Fruit fly (Drosophila melanogaster) whole organism, prepupa: Measurements from ENCODE around the gene S6kII.
A peak's percentile ranks its signal among the peaks of the same experiment; 100 is the strongest.

Experiments used
- Blimp-1 ChIP-seq: fragments of 200-800 bp; sonication (Bioruptor generic); optimal IDR thresholded peaks from 3 replicates; lab custom pipeline; 2017; ENCODE audit warnings: missing biosample characterization, missing genetic modification characterization, mild to moderate bottlenecking, moderate library complexity, missing genetic modification reagents
- CG10631 ChIP-seq: fragments of 200-800 bp; sonication (Bioruptor generic); optimal IDR thresholded peaks from 2 replicates; lab custom pipeline; 2016; ENCODE audit warnings: missing biosample characterization, missing genetic modification characterization
- CG10669 ChIP-seq: fragments of 200-800 bp; sonication (Bioruptor generic); optimal IDR thresholded peaks from 3 replicates; lab custom pipeline; 2018; ENCODE audit warnings: missing biosample characterization, mild to moderate bottlenecking, missing genetic modification characterization, moderate library complexity
- CG11294 ChIP-seq: fragments of 200-800 bp; sonication (Bioruptor generic); IDR thresholded peaks from 2 replicates; pipeline ENCODE4 v1.3.6; 2022; ENCODE audit warnings: missing biosample characterization, missing genetic modification characterization
- CG15336 ChIP-seq: fragments of 200-800 bp; sonication (Bioruptor generic); IDR thresholded peaks from 2 replicates; pipeline ENCODE4 v1.3.6; 2022; ENCODE audit warnings: missing biosample characterization, missing genetic modification characterization
- CG1621 ChIP-seq: fragments of 200-800 bp; sonication (Bioruptor generic); optimal IDR thresholded peaks from 3 replicates; lab custom pipeline; 2018; ENCODE audit warnings: missing biosample characterization, mild to moderate bottlenecking, missing genetic modification characterization
- CG16779 ChIP-seq: fragments of 200-800 bp; sonication (Bioruptor generic); optimal IDR thresholded peaks from 3 replicates; lab custom pipeline; 2017; ENCODE audit warnings: missing biosample characterization, mild to moderate bottlenecking, missing genetic modification characterization
- CG31627 ChIP-seq: fragments of 200-800 bp; sonication (Bioruptor generic); optimal IDR thresholded peaks from 3 replicates; lab custom pipeline; 2016; ENCODE audit warnings: missing biosample characterization, missing genetic modification characterization
- CG32006 ChIP-seq: fragments of 200-800 bp; sonication (Bioruptor generic); optimal IDR thresholded peaks from 3 replicates; lab custom pipeline; 2017; ENCODE audit warnings: missing biosample characterization, mild to moderate bottlenecking, missing genetic modification characterization
- CG3919 ChIP-seq: fragments of 200-800 bp; sonication (Bioruptor generic); optimal IDR thresholded peaks from 3 replicates; lab custom pipeline; 2016; ENCODE audit warnings: missing biosample characterization, missing genetic modification characterization
- CG4318 ChIP-seq: fragments of 200-800 bp; sonication (Bioruptor generic); optimal IDR thresholded peaks from 3 replicates; lab custom pipeline; 2017; ENCODE audit warnings: missing biosample characterization, mild to moderate bottlenecking, missing genetic modification characterization
- CG6163 ChIP-seq: fragments of 200-800 bp; sonication (Bioruptor generic); IDR thresholded peaks from 3 replicates; pipeline ENCODE4 v1.3.6; 2022; ENCODE audit warnings: missing biosample characterization, missing genetic modification characterization
- CG6276 ChIP-seq: fragments of 200-800 bp; sonication (Bioruptor generic); optimal IDR thresholded peaks from 2 replicates; lab custom pipeline; 2017; ENCODE audit warnings: missing biosample characterization, mild to moderate bottlenecking, missing genetic modification characterization
- CG6792 ChIP-seq: fragments of 200-800 bp; sonication (Bioruptor generic); optimal IDR thresholded peaks from 3 replicates; lab custom pipeline; 2016; ENCODE audit warnings: missing biosample characterization, missing genetic modification characterization
- CG6854 ChIP-seq: fragments of 200-800 bp; sonication (Bioruptor generic); optimal IDR thresholded peaks from 2 replicates; lab custom pipeline; 2017; ENCODE audit warnings: missing biosample characterization, mild to moderate bottlenecking, missing genetic modification characterization
- CG8119 ChIP-seq: fragments of 200-800 bp; sonication (Bioruptor generic); IDR thresholded peaks from 3 replicates; pipeline ENCODE4 v1.3.6; 2022; ENCODE audit warnings: missing biosample characterization, missing genetic modification characterization
- CG8632 ChIP-seq: fragments of 200-800 bp; sonication (Bioruptor generic); optimal IDR thresholded peaks from 3 replicates; lab custom pipeline; 2016; ENCODE audit warnings: missing biosample characterization, missing genetic modification characterization
- CG9139 ChIP-seq: fragments of 200-800 bp; sonication (Bioruptor generic); optimal IDR thresholded peaks from 3 replicates; lab custom pipeline; 2017; ENCODE audit warnings: missing biosample characterization, mild to moderate bottlenecking, missing genetic modification characterization
- Eip78C ChIP-seq: fragments of 200-800 bp; sonication (Bioruptor generic); peaks from one replicate; lab custom pipeline; 2016; ENCODE audit warnings: missing biosample characterization, missing genetic modification characterization
- Ets96B ChIP-seq: fragments of 200-800 bp; optimal IDR thresholded peaks from 2 replicates; lab custom pipeline; 2019; ENCODE audit warnings: missing biosample characterization, mild to moderate bottlenecking, missing genetic modification characterization, moderate library complexity
- Hr38 ChIP-seq: sonication (Bioruptor generic); optimal IDR thresholded peaks from 2 replicates; lab custom pipeline; 2016; ENCODE audit warnings: missing biosample characterization, missing genetic modification characterization
- Hr39 ChIP-seq: fragments of 200-800 bp; sonication (Bioruptor generic); optimal IDR thresholded peaks from 2 replicates; lab custom pipeline; 2016; ENCODE audit warnings: missing biosample characterization, missing genetic modification characterization
- Hr4 ChIP-seq: fragments of 200-800 bp; sonication (Bioruptor generic); optimal IDR thresholded peaks from 3 replicates; lab custom pipeline; 2016; ENCODE audit warnings: missing biosample characterization, missing genetic modification characterization
- Lpt ChIP-seq: fragments of 200-800 bp; sonication (Bioruptor generic); optimal IDR thresholded peaks from 3 replicates; lab custom pipeline; 2016; ENCODE audit warnings: missing biosample characterization, missing genetic modification characterization
- Met ChIP-seq: fragments of 200-800 bp; sonication (Bioruptor generic); optimal IDR thresholded peaks from 3 replicates; lab custom pipeline; 2016; ENCODE audit warnings: missing biosample characterization, missing genetic modification characterization
- Sox14 ChIP-seq: fragments of 200-800 bp; sonication (Bioruptor generic); optimal IDR thresholded peaks from 3 replicates; lab custom pipeline; 2016; ENCODE audit warnings: missing biosample characterization, missing genetic modification characterization
- Sox15 ChIP-seq: fragments of 200-800 bp; sonication (Bioruptor generic); optimal IDR thresholded peaks from 3 replicates; lab custom pipeline; 2016; ENCODE audit warnings: missing biosample characterization, missing genetic modification characterization
- cyc ChIP-seq: fragments of 200-800 bp; sonication (Bioruptor generic); optimal IDR thresholded peaks from 3 replicates; lab custom pipeline; 2016; ENCODE audit warnings: missing biosample characterization, missing genetic modification characterization
- dac ChIP-seq: fragments of 200-800 bp; sonication (Bioruptor generic); optimal IDR thresholded peaks from 2 replicates; lab custom pipeline; 2017; ENCODE audit warnings: missing biosample characterization, mild to moderate bottlenecking, missing genetic modification characterization
- eg ChIP-seq: fragments of 200-800 bp; sonication (Bioruptor generic); IDR thresholded peaks from 3 replicates; pipeline ENCODE4 v1.3.6; 2022; ENCODE audit warnings: missing biosample characterization, missing genetic modification characterization
- esn ChIP-seq: fragments of 200-800 bp; sonication (Bioruptor generic); optimal IDR thresholded peaks from 2 replicates; lab custom pipeline; 2016; ENCODE audit warnings: missing biosample characterization, mild to moderate bottlenecking, missing genetic modification characterization, moderate library complexity
- fd85E ChIP-seq: fragments of 200-800 bp; sonication (Bioruptor generic); optimal IDR thresholded peaks from 3 replicates; lab custom pipeline; 2016; ENCODE audit warnings: missing biosample characterization, missing genetic modification characterization
- fkh ChIP-seq: fragments of 200-800 bp; sonication (Bioruptor generic); optimal IDR thresholded peaks from 3 replicates; lab custom pipeline; 2017; ENCODE audit warnings: missing biosample characterization, mild to moderate bottlenecking, missing genetic modification characterization, moderate library complexity
- pdm3 ChIP-seq: fragments of 200-800 bp; sonication (Bioruptor generic); optimal IDR thresholded peaks from 3 replicates; lab custom pipeline; 2016; ENCODE audit warnings: missing biosample characterization, missing genetic modification characterization
- spab ChIP-seq: fragments of 200-800 bp; sonication (Bioruptor generic); optimal IDR thresholded peaks from 2 replicates; lab custom pipeline; 2017; ENCODE audit warnings: missing biosample characterization, mild to moderate bottlenecking, missing genetic modification characterization, missing genetic modification reagents
- ss ChIP-seq, 2 experiments: fragments of 200-800 bp; sonication (Bioruptor generic); optimal IDR thresholded peaks; 2 replicates in 1 of 2; 3 replicates in 1 of 2; lab custom pipeline; 2017 to 2018; ENCODE audit warnings: mild to moderate bottlenecking in 2 of 2, missing biosample characterization in 2 of 2, missing genetic modification characterization in 2 of 2, moderate library complexity in 1 of 2
- svp ChIP-seq: fragments of 200-800 bp; sonication (Bioruptor generic); peaks from one replicate; lab custom pipeline; 2016; ENCODE audit warnings: missing biosample characterization, missing genetic modification characterization
- topi ChIP-seq: fragments of 200-800 bp; sonication (Bioruptor generic); optimal IDR thresholded peaks from 3 replicates; lab custom pipeline; 2016; ENCODE audit warnings: missing biosample characterization, missing genetic modification characterization
- vri ChIP-seq: fragments of 200-800 bp; sonication (Bioruptor generic); optimal IDR thresholded peaks from 3 replicates; lab custom pipeline; 2016; ENCODE audit warnings: missing biosample characterization, mild to moderate bottlenecking, missing genetic modification characterization

S6kII gene

DNA sequence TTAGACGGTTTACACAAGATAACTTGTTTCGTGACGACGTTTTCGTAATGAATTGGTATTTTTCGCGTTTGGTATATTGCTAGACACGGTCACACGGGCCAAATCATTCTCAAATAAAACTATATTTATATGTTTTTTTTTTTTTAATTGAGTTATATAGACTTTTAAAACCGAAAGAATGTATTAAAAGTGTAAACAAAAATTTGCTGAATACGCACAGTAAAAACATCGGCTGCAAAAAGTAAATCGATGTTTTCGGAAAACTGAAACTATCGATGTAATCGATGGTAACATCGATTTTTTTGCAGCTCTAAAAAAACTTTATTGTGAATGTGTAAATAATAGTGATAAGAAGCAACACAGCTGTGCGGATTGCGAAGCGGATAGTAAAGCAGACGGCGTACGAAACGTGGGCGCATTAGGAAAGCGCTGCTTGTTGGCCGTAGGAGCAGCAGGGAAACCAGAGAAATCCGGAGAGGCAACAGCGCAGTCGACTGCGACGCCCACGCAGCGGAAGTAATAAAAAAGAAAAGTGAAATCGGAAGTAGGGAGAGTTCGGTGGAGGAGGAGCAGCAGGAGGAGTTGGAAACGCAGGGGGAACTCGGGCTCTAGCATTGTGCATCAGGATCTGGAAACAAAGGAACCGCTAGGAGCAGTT is at the start of gene S6kII:
Gene S6kII, plus strand, starts transcription at position 301 of the 658 bp plus-strand sequence.
- no peak for TF ChIP-seq CG6163
- TF ChIP-seq Ets96B (tag; lab: Kevin White, UChicago), result no peak
- no peak for TF ChIP-seq CG8119 (GFP tag; lab: Robert Waterston, UW)
- no peak for TF ChIP-seq CG31627 (GFP tag; lab: Kevin White, UChicago)
- no peak for TF ChIP-seq vri (GFP tag; lab: Kevin White, UChicago)
- TF ChIP-seq CG10669 (GFP tag; lab: Kevin White, UChicago), result no peak
- no peak for TF ChIP-seq fd85E (GFP tag; lab: Kevin White, UChicago)
- TF ChIP-seq Blimp-1 (GFP tag; lab: Kevin White, UChicago), result peak; percentile 55
- no peak for TF ChIP-seq Sox14 (GFP tag; lab: Kevin White, UChicago)
- TF ChIP-seq CG6276 (GFP tag; lab: Kevin White, UChicago), result no peak
- TF ChIP-seq svp (GFP tag; lab: Kevin White, UChicago), result no peak
- no peak for TF ChIP-seq pdm3
- TF ChIP-seq CG6854 (GFP tag; lab: Kevin White, UChicago), result peak; percentile 21
- TF ChIP-seq topi (GFP tag; lab: Kevin White, UChicago), result no peak
- TF ChIP-seq esn (GFP tag; lab: Kevin White, UChicago), result peak; percentile 6
- no peak for TF ChIP-seq Hr38
- TF ChIP-seq Eip78C (GFP tag; lab: Kevin White, UChicago), result peak; percentile 63
- TF ChIP-seq CG9139 (GFP tag; lab: Kevin White, UChicago), result no peak
- TF ChIP-seq CG15336 (GFP tag; lab: Robert Waterston, UW), result no peak
- no peak for TF ChIP-seq CG32006 (GFP tag; lab: Kevin White, UChicago)
- TF ChIP-seq spab (GFP tag; lab: Kevin White, UChicago), result no peak
- TF ChIP-seq CG11294, result no peak
- TF ChIP-seq CG10631 (GFP tag; lab: Kevin White, UChicago), result no peak
- TF ChIP-seq Hr39 (GFP tag; lab: Kevin White, UChicago), result no peak
- TF ChIP-seq Met (GFP tag; lab: Kevin White, UChicago), result no peak
- peak; percentile 79 for TF ChIP-seq fkh
- TF ChIP-seq ss (GFP tag; optimal IDR thresholded peaks at IDR 0.05; lab: Kevin White, UChicago), result no peak
- no peak for TF ChIP-seq CG1621 (tag; lab: Kevin White, UChicago)

DNA sequence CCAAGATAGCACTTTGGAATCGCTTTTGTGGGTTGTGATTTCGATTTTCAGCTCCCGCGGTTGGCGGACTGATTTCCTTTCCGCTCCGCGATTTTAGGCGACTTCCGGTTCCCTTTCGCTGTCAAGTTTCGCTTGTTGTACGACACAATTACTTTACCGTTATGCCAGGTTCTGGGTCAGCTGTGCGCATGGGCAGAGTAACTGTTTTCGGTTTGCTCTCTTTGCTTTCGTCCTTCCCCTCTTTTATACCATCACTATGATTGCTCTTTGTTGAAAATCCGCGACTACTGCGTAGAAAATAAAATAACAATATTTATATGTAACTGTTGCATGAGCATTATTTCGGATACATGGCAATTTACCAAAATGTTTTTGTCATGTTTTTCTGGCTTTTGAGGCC is 49.2 kb upstream of the S6kII start:
- TF ChIP-seq Hr4 (GFP tag; lab: Kevin White, UChicago), result no peak
- TF ChIP-seq CG3919 (GFP tag; lab: Kevin White, UChicago), result no peak
- no peak for TF ChIP-seq CG16779
- TF ChIP-seq CG4318 (GFP tag; lab: Kevin White, UChicago), result no peak
- TF ChIP-seq CG6276 (GFP tag; lab: Kevin White, UChicago), result no peak
- no peak for TF ChIP-seq CG10669 (GFP tag; lab: Kevin White, UChicago)
- TF ChIP-seq cyc (GFP tag; lab: Kevin White, UChicago), result no peak
- no peak for TF ChIP-seq CG8632 (GFP tag; lab: Kevin White, UChicago)
- TF ChIP-seq dac (GFP tag; lab: Kevin White, UChicago), result no peak
- TF ChIP-seq CG15336 (GFP tag; lab: Robert Waterston, UW), result no peak
- no peak for TF ChIP-seq CG6854 (GFP tag; lab: Kevin White, UChicago)
- no peak for TF ChIP-seq topi (GFP tag; lab: Kevin White, UChicago)
- TF ChIP-seq Eip78C (GFP tag; lab: Kevin White, UChicago), result peak; percentile 13
- TF ChIP-seq CG1621 (tag; lab: Kevin White, UChicago), result no peak
- TF ChIP-seq CG6792 (GFP tag; lab: Kevin White, UChicago), result no peak
- no peak for TF ChIP-seq Ets96B (tag; lab: Kevin White, UChicago)
- no peak for TF ChIP-seq Lpt (GFP tag; lab: Kevin White, UChicago)
- TF ChIP-seq fd85E (GFP tag; lab: Kevin White, UChicago), result no peak
- 0 out of 3 replicates have a peak, but pooled peaks have one; percentile 6 for TF ChIP-seq eg (GFP tag; lab: Robert Waterston, UW)
- no peak for TF ChIP-seq Sox15 (GFP tag; lab: Kevin White, UChicago)
- no peak for TF ChIP-seq ss (GFP tag; optimal IDR thresholded peaks at IDR 0.05; lab: Kevin White, UChicago)
- peak; percentile 57 for TF ChIP-seq svp (GFP tag; lab: Kevin White, UChicago)
- TF ChIP-seq esn (GFP tag; lab: Kevin White, UChicago), result no peak
